Worm (Caenorhabditis elegans) whole organism, L4 larva: ENCODE data around the gene W09C2.9.
A peak's percentile ranks its signal among the peaks of the same experiment; 100 is the strongest.

ENCODE experiments used
- F44E2.7 ChIP-seq: fragments of 200-800 bp; sonication (Bioruptor generic); IDR thresholded peaks from 2 replicates; pipeline ENCODE4 v2.1.2; 2022; ENCODE audit warnings: missing genetic modification characterization, missing compliant biosample characterization
- F49E8.2 ChIP-seq: sonication (generic microtip); optimal IDR thresholded peaks from 2 replicates; lab custom pipeline; 2016; ENCODE audit warnings: missing compliant biosample characterization, mild to moderate bottlenecking, missing genetic modification characterization, borderline replicate concordance
- T20F7.1 ChIP-seq: fragments of 200-800 bp; sonication (Bioruptor generic); optimal IDR thresholded peaks from 2 replicates; lab custom pipeline; 2018; ENCODE audit warnings: mild to moderate bottlenecking, missing genetic modification characterization, missing compliant biosample characterization
- Y48G9A.11 ChIP-seq: fragments of 200-800 bp; sonication (Bioruptor generic); IDR thresholded peaks from 2 replicates; pipeline ENCODE4 v1.3.6; 2022; ENCODE audit warnings: missing genetic modification reagents, missing genetic modification characterization, missing compliant biosample characterization
- aha-1 ChIP-seq: fragments of 150-350 bp; peaks from one replicate; lab custom pipeline; 2014; ENCODE audit warnings: missing biosample characterization, missing genetic modification characterization
- aly-2 ChIP-seq: sonication (generic microtip); optimal IDR thresholded peaks from 2 replicates; lab custom pipeline; 2018; ENCODE audit warnings: missing biosample characterization, missing genetic modification characterization
- ceh-32 ChIP-seq: sonication (generic microtip); optimal IDR thresholded peaks from 2 replicates; lab custom pipeline; 2016; ENCODE audit warnings: mild to moderate bottlenecking, missing genetic modification characterization, missing compliant biosample characterization; ENCODE audit not compliant: poor library complexity
- hmg-1.1 ChIP-seq: fragments of 200-800 bp; sonication (Bioruptor generic); IDR thresholded peaks from 2 replicates; pipeline ENCODE4 v1.3.6; 2022; ENCODE audit warnings: missing genetic modification reagents, missing genetic modification characterization, missing compliant biosample characterization
- lim-7 ChIP-seq: fragments of 200-800 bp; sonication (Bioruptor generic); IDR thresholded peaks from 2 replicates; pipeline ENCODE4 v1.3.6; 2022; ENCODE audit warnings: missing genetic modification characterization, missing compliant biosample characterization
- lsy-2 ChIP-seq, 2 experiments: fragments of 150-350 bp in 1 of 2; sonication (generic microtip) in 1 of 2; optimal IDR thresholded peaks; 2 replicates each; lab custom pipeline; 2014 to 2017; ENCODE audit warnings: missing biosample characterization in 2 of 2, missing genetic modification characterization in 2 of 2
- mep-1 ChIP-seq: fragments of 150-350 bp; sonication (generic microtip); optimal IDR thresholded peaks from 3 replicates; lab custom pipeline; 2014; ENCODE audit warnings: missing biosample characterization, missing genetic modification characterization
- nhr-10 ChIP-seq: fragments of 150-350 bp; optimal IDR thresholded peaks from 2 replicates; lab custom pipeline; 2014; ENCODE audit warnings: missing biosample characterization, missing genetic modification characterization
- nhr-102 ChIP-seq: sonication (generic microtip); optimal IDR thresholded peaks from 2 replicates; lab custom pipeline; 2016; ENCODE audit warnings: mild to moderate bottlenecking, missing genetic modification characterization, moderate library complexity, missing compliant biosample characterization
- nhr-25 ChIP-seq: sonication (generic microtip); optimal IDR thresholded peaks from 2 replicates; lab custom pipeline; 2017; ENCODE audit warnings: missing genetic modification characterization, mild to moderate bottlenecking, missing compliant biosample characterization, antibody characterized with exemption, moderate library complexity, borderline replicate concordance; ENCODE audit not compliant: insufficient read depth
- nhr-48 ChIP-seq: sonication (generic microtip); optimal IDR thresholded peaks from 2 replicates; lab custom pipeline; 2016; ENCODE audit warnings: mild to moderate bottlenecking, missing genetic modification characterization, missing compliant biosample characterization
- pqm-1 ChIP-seq: sonication (generic microtip); optimal IDR thresholded peaks from 2 replicates; lab custom pipeline; 2017; ENCODE audit warnings: missing biosample characterization, missing genetic modification characterization
- set-16 ChIP-seq: fragments of 200-800 bp; sonication (Bioruptor generic); IDR thresholded peaks from 2 replicates; pipeline ENCODE4 v1.3.6; 2022; ENCODE audit warnings: missing genetic modification reagents, missing genetic modification characterization, missing compliant biosample characterization
- unc-39 ChIP-seq: sonication (generic microtip); optimal IDR thresholded peaks from 2 replicates; lab custom pipeline; 2017; ENCODE audit warnings: missing biosample characterization, missing genetic modification characterization
- unc-62 ChIP-seq, 3 experiments: fragments of 150-350 bp in 1 of 3; sonication (generic microtip); optimal IDR thresholded peaks in 2 of 3; peaks in 1 of 3; 1 replicate in 1 of 3; 2 replicates in 2 of 3; lab custom pipeline; 2014 to 2017; ENCODE audit warnings: missing biosample characterization in 3 of 3, missing genetic modification characterization in 3 of 3, missing genetic modification reagents in 3 of 3, missing genotype in 1 of 3

W09C2.9 gene

DNA sequence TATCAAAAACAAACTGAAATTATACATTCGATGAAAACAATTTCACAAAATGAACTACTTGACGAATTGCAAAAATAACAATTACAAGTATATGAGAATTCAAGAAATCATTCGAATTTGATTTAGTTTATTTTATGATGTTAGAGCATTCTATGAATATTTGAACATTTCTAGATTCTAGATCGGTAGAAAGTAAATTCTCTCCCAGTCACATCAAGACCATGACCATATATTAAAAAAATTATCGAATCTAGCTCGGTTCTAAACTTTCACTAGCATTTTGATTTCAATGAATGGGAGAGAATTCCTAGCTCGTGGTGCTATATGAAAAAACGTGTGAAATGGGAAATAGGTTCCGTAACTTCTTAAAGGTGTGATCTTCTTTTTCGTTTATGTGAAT, 38.8 kb downstream of the W09C2.9 start:
- peak in 1 of 2 experiments; percentile 92 for TF ChIP-seq unc-62 (GFP tag; optimal IDR thresholded peaks at IDR 0.05 in 1 of 2; lab: Kevin White, UChicago)
- no peak for TF ChIP-seq unc-62 (tag; optimal IDR thresholded peaks at IDR 0.05; lab: Kevin White, UChicago)
- TF ChIP-seq mep-1 = no peak

DNA sequence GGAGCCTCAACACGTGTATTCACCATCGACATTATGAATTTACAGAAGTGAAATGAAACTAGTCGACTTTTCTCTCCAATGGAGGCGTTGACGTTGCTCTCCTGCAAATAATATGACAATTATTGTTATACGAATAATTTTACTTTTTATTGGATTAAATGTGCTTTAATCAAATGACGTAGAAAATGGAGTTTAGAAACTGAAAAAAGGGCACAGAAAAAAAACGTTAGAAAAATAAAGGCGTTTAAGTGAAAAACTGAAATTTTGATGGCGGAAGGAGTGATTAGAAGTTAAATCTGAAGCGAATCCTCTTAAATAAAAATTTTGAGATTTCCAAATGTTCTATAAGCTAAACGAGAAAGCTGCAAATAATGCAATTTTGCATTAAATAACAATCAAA, 43.1 kb downstream of the W09C2.9 start, which contains the start of gene npr-2:
Gene npr-2, minus strand, starts transcription at position 101 of the 400 bp plus-strand sequence.
- TF ChIP-seq nhr-102 (tag; lab: Kevin White, UChicago) (no peak), aha-1 (tag; lab: Kevin White, UChicago) (no peak), Y48G9A.11 (GFP tag; lab: Robert Waterston, UW) (no peak), F49E8.2 (tag; lab: Kevin White, UChicago) (no peak), lsy-2 (tag; optimal IDR thresholded peaks at IDR 0.05; lab: Kevin White, UChicago) (no peak), T20F7.1 (GFP tag; lab: Kevin White, UChicago) (no peak), ceh-32 (tag; lab: Kevin White, UChicago) (no peak), set-16 (GFP tag; lab: Robert Waterston, UW) (no peak), hmg-1.1 (GFP tag; lab: Robert Waterston, UW) (no peak), aly-2 (tag; lab: Kevin White, UChicago) (no peak), nhr-25 (tag; lab: Kevin White, UChicago) (no peak), nhr-48 (tag; lab: Kevin White, UChicago) (no peak), lim-7 (no peak), pqm-1 (tag; lab: Kevin White, UChicago) (no peak), F44E2.7 (no peak), nhr-10 (no peak), unc-39 (tag; lab: Kevin White, UChicago) (no peak)
- TF ChIP-seq, all 104 proteins: peak for 0
